Fruit fly (Drosophila melanogaster): ENCODE data around the gene CG17712.
A peak's percentile ranks its signal among the peaks of the same experiment; 100 is the strongest.

The CG17712 gene

dm6 chr2L:1738054-1738453 is 13.9 kb downstream of the CG17712 start (continued):
- peak; percentile 23 for TF ChIP-seq Six4 (GFP tag; optimal IDR thresholded peaks at IDR 0.05)
- TF ChIP-seq Sry-δ (GFP tag; optimal IDR thresholded peaks at IDR 0.05), result no peak
- TF ChIP-seq CG13424 (tag; optimal IDR thresholded peaks at IDR 0.05), result peak; percentile 4
- 0 out of 3 replicates have a peak, but pooled peaks have one; percentile 33 for TF ChIP-seq CG34422 (GFP tag; IDR thresholded peaks at IDR 0.05)
- peak; percentile 75 for TF ChIP-seq CG15601 (tag; optimal IDR thresholded peaks at IDR 0.05)
- peak; percentile 31 for TF ChIP-seq nmo (GFP tag; optimal IDR thresholded peaks at IDR 0.05)
- TF ChIP-seq PHDP (tag; optimal IDR thresholded peaks at IDR 0.05), result peak; percentile 14
- TF ChIP-seq CG4282 (GFP tag; optimal IDR thresholded peaks at IDR 0.05), result no peak
- peak; percentile 41; the same call in 1 of the 2 replicates for TF ChIP-seq Drgx (GFP tag; IDR thresholded peaks at IDR 0.05)
- peak; percentile 19 for TF ChIP-seq CG10267 (tag; optimal IDR thresholded peaks at IDR 0.05)
- no peak for TF ChIP-seq ash1 (GFP tag; optimal IDR thresholded peaks at IDR 0.05)
- TF ChIP-seq Atf-2 (GFP tag; optimal IDR thresholded peaks at IDR 0.05), result no peak
- TF ChIP-seq croc (GFP tag; conservative IDR thresholded peaks at IDR 0.05), result 0 out of 3 replicates have a peak, but pooled peaks have one; percentile 15
- TF ChIP-seq Oli (tag; optimal IDR thresholded peaks at IDR 0.05), result peak; percentile 23
- TF ChIP-seq ase (GFP tag; IDR thresholded peaks at IDR 0.05), result no peak
- peak; percentile 43 for TF ChIP-seq unpg (GFP tag; optimal IDR thresholded peaks at IDR 0.05)
- TF ChIP-seq sens (GFP tag), result peak; percentile 51
- TF ChIP-seq nom (GFP tag; optimal IDR thresholded peaks at IDR 0.05), result no peak
- no peak for TF ChIP-seq Deaf1 (tag; optimal IDR thresholded peaks at IDR 0.05)
- no peak for TF ChIP-seq stc (GFP tag; IDR thresholded peaks at IDR 0.05)
- no peak for TF ChIP-seq fd3F (GFP tag; optimal IDR thresholded peaks at IDR 0.05)
- peak; percentile 39; the same call in 1 of the 3 replicates for TF ChIP-seq CG17361 (GFP tag; IDR thresholded peaks at IDR 0.05)
- no peak for TF ChIP-seq Bdp1 (GFP tag; optimal IDR thresholded peaks at IDR 0.05)
- TF ChIP-seq wek (GFP tag; optimal IDR thresholded peaks at IDR 0.05), result no peak
- TF ChIP-seq CG10979 (tag; optimal IDR thresholded peaks at IDR 0.05), result peak; percentile 70
- peak; percentile 7 for TF ChIP-seq dmrt99B (tag; optimal IDR thresholded peaks at IDR 0.05)
- TF ChIP-seq CG5180 (GFP tag; optimal IDR thresholded peaks at IDR 0.05), result no peak
- peak; percentile 62 for TF ChIP-seq CG6254 (GFP tag; optimal IDR thresholded peaks at IDR 0.05)
- TF ChIP-seq CG1603 (tag; optimal IDR thresholded peaks at IDR 0.05), result peak; percentile 56
- TF ChIP-seq CG10147 (GFP tag; optimal IDR thresholded peaks at IDR 0.05), result no peak
- TF ChIP-seq HLH54F (GFP tag; optimal IDR thresholded peaks at IDR 0.05), result no peak
- TF ChIP-seq CG8089 (GFP tag; optimal IDR thresholded peaks at IDR 0.05), result no peak
- TF ChIP-seq CG11247 (GFP tag; IDR thresholded peaks at IDR 0.05), result no peak
- no peak for TF ChIP-seq Opbp (GFP tag; IDR thresholded peaks at IDR 0.05; ENCODE audit: partially characterized antibody)
- peak; percentile 28 for TF ChIP-seq CG7839 (tag; optimal IDR thresholded peaks at IDR 0.05)
- TF ChIP-seq CG42726 (GFP tag; IDR thresholded peaks at IDR 0.05; ENCODE audit: partially characterized antibody), result no peak
- peak; percentile 59; the same call in 2 of the 3 replicates for TF ChIP-seq ci (GFP tag; IDR thresholded peaks at IDR 0.05)
- TF ChIP-seq sd (tag; optimal IDR thresholded peaks at IDR 0.05), result peak; percentile 59
- TF ChIP-seq bcd (GFP tag; optimal IDR thresholded peaks at IDR 0.05), result no peak
- TF ChIP-seq pan (optimal IDR thresholded peaks at IDR 0.05), result no peak
- TF ChIP-seq pan (GFP tag; optimal IDR thresholded peaks at IDR 0.05 in 1 of 2, IDR thresholded peaks at IDR 0.05 in 1 of 2), result peak in 1 of 2 experiments; percentile 20
- no peak for TF ChIP-seq Kr (GFP tag; optimal IDR thresholded peaks at IDR 0.05)
- TF ChIP-seq phol (tag; optimal IDR thresholded peaks at IDR 0.05), result peak; percentile 62
- no peak for TF ChIP-seq aop (GFP tag; IDR thresholded peaks at IDR 0.05)
- no peak for TF ChIP-seq Pdp1 (GFP tag; optimal IDR thresholded peaks at IDR 0.05)
